Worm (Caenorhabditis elegans) whole organism, L4 larva: ENCODE results near the gene let-418.

Experiments used
- F26F4.8 ChIP-seq: fragments of 200-800 bp; sonication (Bioruptor generic); conservative IDR thresholded peaks from 2 replicates; pipeline ENCODE4 v1.3.6; 2022; ENCODE audit warnings: missing genetic modification characterization, missing compliant biosample characterization
- F49E8.2 ChIP-seq: sonication (generic microtip); optimal IDR thresholded peaks from 2 replicates; lab custom pipeline; 2016; ENCODE audit warnings: missing compliant biosample characterization, mild to moderate bottlenecking, missing genetic modification characterization, borderline replicate concordance
- R02D3.7 ChIP-seq: fragments of 150-350 bp; sonication (generic microtip); optimal IDR thresholded peaks from 3 replicates; lab custom pipeline; 2014; ENCODE audit warnings: missing biosample characterization, missing genetic modification characterization
- T26A8.4 ChIP-seq: fragments of 200-800 bp; sonication (Bioruptor generic); IDR thresholded peaks from 2 replicates; pipeline ENCODE4 v1.3.6; 2022; ENCODE audit warnings: missing genetic modification characterization, missing compliant biosample characterization
- Y105C5A.15 ChIP-seq: fragments of 200-800 bp; sonication (Bioruptor generic); IDR thresholded peaks from 2 replicates; pipeline ENCODE4 v1.3.6; 2022; ENCODE audit warnings: missing genetic modification characterization, missing compliant biosample characterization
- Y48G9A.11 ChIP-seq: fragments of 200-800 bp; sonication (Bioruptor generic); IDR thresholded peaks from 2 replicates; pipeline ENCODE4 v1.3.6; 2022; ENCODE audit warnings: missing genetic modification reagents, missing genetic modification characterization, missing compliant biosample characterization
- Y5F2A.4 ChIP-seq: fragments of 200-800 bp; sonication (Bioruptor generic); optimal IDR thresholded peaks from 2 replicates; lab custom pipeline; 2018; ENCODE audit warnings: mild to moderate bottlenecking, missing genetic modification characterization, missing compliant biosample characterization
- ZK337.2 ChIP-seq: fragments of 200-800 bp; sonication (Bioruptor generic); IDR thresholded peaks from 2 replicates; pipeline ENCODE4 v1.3.6; 2022; ENCODE audit warnings: missing genetic modification reagents, missing genetic modification characterization, missing compliant biosample characterization
- aha-1 ChIP-seq: fragments of 150-350 bp; peaks from one replicate; lab custom pipeline; 2014; ENCODE audit warnings: missing biosample characterization, missing genetic modification characterization
- ama-1 ChIP-seq: fragments of 150-350 bp; optimal IDR thresholded peaks from 2 replicates; lab custom pipeline; 2014; ENCODE audit warnings: inconsistent platforms, mixed read lengths
- arid-1 ChIP-seq: fragments of 200-800 bp; sonication (Bioruptor generic); conservative IDR thresholded peaks from 2 replicates; pipeline ENCODE4 v1.3.6; 2022; ENCODE audit warnings: missing genetic modification reagents, missing genetic modification characterization, missing compliant biosample characterization
- ceh-20 ChIP-seq: fragments of 200-800 bp; sonication (Bioruptor generic); IDR thresholded peaks from 2 replicates; pipeline ENCODE4 v1.3.6; 2022; ENCODE audit warnings: missing genetic modification reagents, missing genetic modification characterization, missing compliant biosample characterization
- ceh-32 ChIP-seq: sonication (generic microtip); optimal IDR thresholded peaks from 2 replicates; lab custom pipeline; 2016; ENCODE audit warnings: mild to moderate bottlenecking, missing genetic modification characterization, missing compliant biosample characterization; ENCODE audit not compliant: poor library complexity
- ceh-62 ChIP-seq: sonication (generic microtip); optimal IDR thresholded peaks from 2 replicates; lab custom pipeline; 2017; ENCODE audit warnings: missing biosample characterization, missing genetic modification characterization
- ceh-82 ChIP-seq: sonication (generic microtip); optimal IDR thresholded peaks from 2 replicates; lab custom pipeline; 2017; ENCODE audit warnings: missing biosample characterization, missing genetic modification characterization
- ctbp-1 ChIP-seq: fragments of 200-800 bp; sonication (Bioruptor generic); IDR thresholded peaks from 2 replicates; pipeline ENCODE4 v1.3.6; 2022; ENCODE audit warnings: missing genetic modification reagents, missing genetic modification characterization, missing compliant biosample characterization
- daf-19 ChIP-seq: fragments of 200-800 bp; sonication (Bioruptor generic); conservative IDR thresholded peaks from 2 replicates; pipeline ENCODE4 v1.3.6; 2022; ENCODE audit warnings: missing genetic modification characterization, missing compliant biosample characterization
- dmd-6 ChIP-seq: fragments of 200-800 bp; sonication (Bioruptor generic); IDR thresholded peaks from 2 replicates; pipeline ENCODE4 v1.3.6; 2022; ENCODE audit warnings: missing genetic modification reagents, missing genetic modification characterization, missing compliant biosample characterization
- dmd-9 ChIP-seq: fragments of 200-800 bp; sonication (Bioruptor generic); IDR thresholded peaks from 2 replicates; pipeline ENCODE4 v1.3.6; 2022; ENCODE audit warnings: missing genetic modification reagents, missing genetic modification characterization, missing compliant biosample characterization
- dpl-1 ChIP-seq: fragments of 150-350 bp; optimal IDR thresholded peaks from 2 replicates; lab custom pipeline; 2014; ENCODE audit warnings: missing biosample characterization, missing genetic modification reagents, missing genetic modification characterization
- duxl-1 ChIP-seq: sonication (generic microtip); optimal IDR thresholded peaks from 2 replicates; lab custom pipeline; 2016; ENCODE audit warnings: mild to moderate bottlenecking, missing genetic modification characterization, moderate library complexity, missing compliant biosample characterization; ENCODE audit not compliant: poor library complexity
- egl-43 ChIP-seq: fragments of 200-800 bp; sonication (Bioruptor generic); IDR thresholded peaks from 2 replicates; pipeline ENCODE4 v1.3.6; 2022; ENCODE audit warnings: missing genetic modification reagents, missing genetic modification characterization, missing compliant biosample characterization
- fkh-10 ChIP-seq: fragments of 150-350 bp; optimal IDR thresholded peaks from 2 replicates; lab custom pipeline; 2014; ENCODE audit warnings: missing biosample characterization, missing genetic modification reagents, missing genetic modification characterization
- hif-1 ChIP-seq, 2 experiments: sonication (generic microtip); optimal IDR thresholded peaks; 2 replicates each; lab custom pipeline; 2016 to 2017; ENCODE audit warnings: missing compliant biosample characterization in 2 of 2, missing genetic modification characterization in 2 of 2, missing genetic modification reagents in 2 of 2, missing genotype in 2 of 2, mild to moderate bottlenecking in 1 of 2
- hlh-11 ChIP-seq: fragments of 200-800 bp; sonication (Bioruptor generic); optimal IDR thresholded peaks from 2 replicates; lab custom pipeline; 2018; ENCODE audit warnings: mild to moderate bottlenecking, missing genetic modification characterization, missing compliant biosample characterization
- hlh-30 ChIP-seq: sonication (generic microtip); optimal IDR thresholded peaks from 2 replicates; lab custom pipeline; 2017; ENCODE audit warnings: antibody characterized with exemption, mild to moderate bottlenecking, missing genetic modification characterization, missing compliant biosample characterization; ENCODE audit not compliant: insufficient read depth
- hmg-1.1 ChIP-seq: fragments of 200-800 bp; sonication (Bioruptor generic); IDR thresholded peaks from 2 replicates; pipeline ENCODE4 v1.3.6; 2022; ENCODE audit warnings: missing genetic modification reagents, missing genetic modification characterization, missing compliant biosample characterization
- lin-13 ChIP-seq: fragments of 150-350 bp; optimal IDR thresholded peaks from 2 replicates; lab custom pipeline; 2014; ENCODE audit warnings: missing biosample characterization, missing genetic modification reagents, missing genetic modification characterization
- lin-29 ChIP-seq: fragments of 200-800 bp; sonication (Bioruptor generic); IDR thresholded peaks from 2 replicates; pipeline ENCODE4 v1.3.6; 2022; ENCODE audit warnings: missing genetic modification reagents, missing genetic modification characterization, missing compliant biosample characterization
- lin-38 ChIP-seq: fragments of 200-800 bp; sonication (Bioruptor generic); IDR thresholded peaks from 2 replicates; pipeline ENCODE4 v1.3.6; 2022; ENCODE audit warnings: missing genetic modification reagents, missing genetic modification characterization, missing compliant biosample characterization
- lsy-2 ChIP-seq, 2 experiments: fragments of 150-350 bp in 1 of 2; sonication (generic microtip) in 1 of 2; optimal IDR thresholded peaks; 2 replicates each; lab custom pipeline; 2014 to 2017; ENCODE audit warnings: missing biosample characterization in 2 of 2, missing genetic modification characterization in 2 of 2
- madf-5 ChIP-seq, 2 experiments: fragments of 200-800 bp; sonication (Bioruptor generic); IDR thresholded peaks; 2 replicates each; pipeline ENCODE4 v1.3.6; 2022; ENCODE audit warnings: missing compliant biosample characterization in 2 of 2, missing genetic modification characterization in 2 of 2
- madf-9 ChIP-seq: fragments of 200-800 bp; sonication (Bioruptor generic); conservative IDR thresholded peaks from 2 replicates; pipeline ENCODE4 v1.3.6; 2022; ENCODE audit warnings: missing genetic modification reagents, missing genetic modification characterization, missing compliant biosample characterization
- nhr-11 ChIP-seq: fragments of 150-350 bp; optimal IDR thresholded peaks from 2 replicates; lab custom pipeline; 2014; ENCODE audit warnings: missing biosample characterization, missing genetic modification characterization
- nhr-237 ChIP-seq: sonication (generic microtip); optimal IDR thresholded peaks from 2 replicates; lab custom pipeline; 2017; ENCODE audit warnings: missing biosample characterization, missing genetic modification characterization
- nhr-25 ChIP-seq: sonication (generic microtip); optimal IDR thresholded peaks from 2 replicates; lab custom pipeline; 2017; ENCODE audit warnings: missing genetic modification characterization, mild to moderate bottlenecking, missing compliant biosample characterization, antibody characterized with exemption, moderate library complexity, borderline replicate concordance; ENCODE audit not compliant: insufficient read depth
- nhr-28 ChIP-seq: fragments of 150-350 bp; optimal IDR thresholded peaks from 2 replicates; lab custom pipeline; 2014; ENCODE audit warnings: missing biosample characterization, missing genetic modification characterization
- nhr-6 ChIP-seq: fragments of 150-350 bp; optimal IDR thresholded peaks from 2 replicates; lab custom pipeline; 2014; ENCODE audit warnings: missing biosample characterization, missing genetic modification characterization
- nhr-76 ChIP-seq: fragments of 150-350 bp; optimal IDR thresholded peaks from 2 replicates; lab custom pipeline; 2014; ENCODE audit warnings: missing biosample characterization, missing genetic modification characterization
- nhr-77 ChIP-seq: fragments of 150-350 bp; optimal IDR thresholded peaks from 2 replicates; lab custom pipeline; 2014; ENCODE audit warnings: missing biosample characterization, missing genetic modification characterization
- saeg-2 ChIP-seq: fragments of 200-800 bp; sonication (Bioruptor generic); IDR thresholded peaks from 2 replicates; pipeline ENCODE4 v1.3.6; 2022; ENCODE audit warnings: missing genetic modification reagents, missing genetic modification characterization, missing compliant biosample characterization
- spr-1 ChIP-seq: sonication (generic microtip); optimal IDR thresholded peaks from 2 replicates; lab custom pipeline; 2016; ENCODE audit warnings: mild to moderate bottlenecking, missing genetic modification characterization, missing compliant biosample characterization
- spr-3 ChIP-seq: fragments of 200-800 bp; sonication (Bioruptor generic); optimal IDR thresholded peaks from 2 replicates; lab custom pipeline; 2018; ENCODE audit warnings: mild to moderate bottlenecking, missing genetic modification characterization, missing compliant biosample characterization
- zfp-2 ChIP-seq: sonication (generic microtip); optimal IDR thresholded peaks from 2 replicates; lab custom pipeline; 2016; ENCODE audit warnings: mild to moderate bottlenecking, missing genetic modification characterization, missing compliant biosample characterization
- zfp-3 ChIP-seq: fragments of 200-800 bp; sonication (Bioruptor generic); conservative IDR thresholded peaks from 2 replicates; pipeline ENCODE4 v1.3.6; 2022; ENCODE audit warnings: missing genetic modification reagents, missing genetic modification characterization, missing compliant biosample characterization
- zip-2 ChIP-seq: fragments of 150-350 bp; optimal IDR thresholded peaks from 2 replicates; lab custom pipeline; 2014; ENCODE audit warnings: missing biosample characterization, missing genetic modification characterization
- ztf-11 ChIP-seq: fragments of 150-350 bp; optimal IDR thresholded peaks from 2 replicates; lab custom pipeline; 2014; ENCODE audit warnings: missing biosample characterization, missing genetic modification characterization
- ztf-7 ChIP-seq: fragments of 150-350 bp; optimal IDR thresholded peaks from 2 replicates; lab custom pipeline; 2014; ENCODE audit warnings: missing biosample characterization, missing genetic modification characterization

Gene let-418

DNA sequence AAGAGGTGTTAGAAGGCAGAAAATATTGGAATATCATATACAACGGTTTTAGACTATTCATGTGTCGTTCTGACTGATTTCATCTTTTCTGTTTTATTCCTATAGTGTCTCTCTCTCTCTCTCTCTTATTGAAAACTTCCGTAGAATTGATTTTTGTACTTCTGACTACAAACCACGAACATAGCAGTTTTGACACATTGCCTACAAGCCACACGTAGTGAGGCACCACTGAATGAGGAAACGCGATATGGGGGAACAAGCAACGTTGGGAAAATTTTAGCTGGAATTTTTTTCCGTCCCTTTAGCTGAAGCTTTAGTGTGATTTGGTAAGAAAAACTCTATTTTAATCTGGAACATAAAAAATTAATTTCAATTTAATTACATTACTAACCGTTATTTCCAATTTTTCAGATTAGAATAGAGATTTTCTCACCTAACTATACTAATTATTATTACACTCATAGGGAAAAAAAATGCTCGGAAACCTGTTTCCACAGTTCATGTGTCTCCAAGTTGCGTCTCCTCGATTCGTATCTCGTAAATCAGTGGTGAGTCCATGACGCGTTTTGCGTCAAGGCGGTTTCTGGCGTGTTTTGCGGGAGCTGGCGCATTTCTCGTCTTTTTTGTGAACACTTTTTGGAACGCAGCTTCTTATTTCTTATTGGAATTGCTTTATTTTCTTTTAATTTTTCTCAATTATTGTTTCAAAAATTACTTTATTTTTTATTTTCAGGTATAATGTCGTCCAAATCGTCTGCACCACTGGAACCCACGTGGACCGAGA is 35.9 kb upstream of the let-418 start, which contains the start of the genes nhr-142 and F44E7.9 (continued):
- TF ChIP-seq dpl-1 (peak; percentile 83), zfp-2 (tag; lab: Kevin White, UChicago) (peak; percentile 27), hif-1 (tag; optimal IDR thresholded peaks at IDR 0.05; lab: Kevin White, UChicago) (peak; percentile 4 to 87), dmd-9 (GFP tag; lab: Robert Waterston, UW) (peak; percentile 70; the same call in 1 of the 2 replicates), nhr-76 (tag; lab: Kevin White, UChicago) (no peak), nhr-11 (tag; lab: Kevin White, UChicago) (peak; percentile 82), aha-1 (tag; lab: Kevin White, UChicago) (peak; percentile 96), Y5F2A.4 (GFP tag; lab: Kevin White, UChicago) (no peak), madf-9 (peak; percentile 66), fkh-10 (GFP tag; lab: Kevin White, UChicago) (peak; percentile 4), egl-43 (GFP tag; lab: Robert Waterston, UW) (0 out of 2 replicates have a peak, but pooled peaks have one; percentile 12), T26A8.4 (GFP tag; lab: Robert Waterston, UW) (peak; percentile 84), R02D3.7 (tag; lab: Kevin White, UChicago) (no peak), ceh-20 (GFP tag; lab: Robert Waterston, UW) (peak; percentile 78), saeg-2 (0 out of 2 replicates have a peak, but pooled peaks have one; percentile 36), madf-5 (GFP tag; IDR thresholded peaks at IDR 0.05; lab: Robert Waterston, UW) (no peak), nhr-28 (tag; lab: Kevin White, UChicago) (peak; percentile 100), Y105C5A.15 (GFP tag; lab: Robert Waterston, UW) (no peak), ztf-11 (tag; lab: Kevin White, UChicago) (no peak), ztf-7 (tag; lab: Kevin White, UChicago) (peak; percentile 80), ctbp-1 (GFP tag; lab: Robert Waterston, UW) (peak; percentile 67), lin-13 (GFP tag; lab: Kevin White, UChicago) (peak; percentile 80), ceh-32 (tag; lab: Kevin White, UChicago) (no peak), daf-19 (GFP tag; lab: Robert Waterston, UW) (no peak), nhr-6 (peak; percentile 91), ceh-82 (no peak), Y48G9A.11 (GFP tag; lab: Robert Waterston, UW) (peak; percentile 47; the same call in 1 of the 2 replicates), nhr-77 (tag; lab: Kevin White, UChicago) (peak; percentile 84), duxl-1 (tag; lab: Kevin White, UChicago) (peak; percentile 37), ceh-62 (tag; lab: Kevin White, UChicago) (no peak), ZK337.2 (GFP tag; lab: Robert Waterston, UW) (peak; percentile 39; the same call in 1 of the 2 replicates), ama-1 (no peak), nhr-25 (tag; lab: Kevin White, UChicago) (no peak), F26F4.8 (no peak), dmd-6 (GFP tag; lab: Robert Waterston, UW) (peak; percentile 77), hmg-1.1 (peak; percentile 82), hlh-11 (tag; lab: Kevin White, UChicago) (peak; percentile 80), spr-3 (GFP tag; lab: Kevin White, UChicago) (peak; percentile 70), F49E8.2 (tag; lab: Kevin White, UChicago) (no peak), zfp-3 (GFP tag; lab: Robert Waterston, UW) (0 out of 2 replicates have a peak, but pooled peaks have one; percentile 54), spr-1 (tag; lab: Kevin White, UChicago) (peak; percentile 83), zip-2 (peak; percentile 14), hlh-30 (tag; lab: Kevin White, UChicago) (peak; percentile 59), nhr-237 (tag; lab: Kevin White, UChicago) (no peak), lsy-2 (tag; optimal IDR thresholded peaks at IDR 0.05; lab: Kevin White, UChicago) (peak; percentile 33 to 89), arid-1 (peak; percentile 76), lin-29 (GFP tag; lab: Robert Waterston, UW) (0 out of 2 replicates have a peak, but pooled peaks have one; percentile 52), lin-38 (peak; percentile 87)
